Fruit fly (Drosophila melanogaster) whole organism, embryonic: Measurements from ENCODE around the gene CG7519.

ENCODE experiments used
- CG10654 ChIP-seq: fragments of 200-800 bp; sonication (Bioruptor generic); optimal IDR thresholded peaks from 2 replicates; lab custom pipeline; 2016; ENCODE audit warnings: missing biosample characterization, missing genetic modification characterization
- CG10959 ChIP-seq: fragments of 200-800 bp; sonication (Bioruptor generic); IDR thresholded peaks from 2 replicates; pipeline ENCODE4 v1.3.6; 2022; ENCODE audit warnings: missing biosample characterization, missing genetic modification characterization
- CG11085 ChIP-seq: fragments of 200-800 bp; sonication (Bioruptor generic); IDR thresholded peaks from 2 replicates; pipeline ENCODE4 v1.3.6; 2022; ENCODE audit warnings: missing biosample characterization, missing genetic modification characterization
- CG15073 ChIP-seq: fragments of 200-800 bp; sonication (Bioruptor generic); optimal IDR thresholded peaks from 2 replicates; lab custom pipeline; 2016; ENCODE audit warnings: missing biosample characterization, missing genetic modification characterization
- CG16779 ChIP-seq: fragments of 200-800 bp; sonication (Bioruptor generic); IDR thresholded peaks from 2 replicates; pipeline ENCODE4 v1.3.6; 2022; ENCODE audit warnings: missing biosample characterization, missing genetic modification characterization
- CG17802 ChIP-seq: fragments of 200-800 bp; sonication (Bioruptor generic); optimal IDR thresholded peaks from 2 replicates; lab custom pipeline; 2018; ENCODE audit warnings: missing biosample characterization, mild to moderate bottlenecking, missing genetic modification characterization, moderate library complexity
- CG18011 ChIP-seq: fragments of 200-800 bp; sonication (Bioruptor generic); optimal IDR thresholded peaks from 2 replicates; lab custom pipeline; 2017; ENCODE audit warnings: missing biosample characterization, missing genetic modification characterization, mild to moderate bottlenecking, moderate library complexity, missing genotype
- CG2875 ChIP-seq: fragments of 200-800 bp; sonication (Bioruptor generic); optimal IDR thresholded peaks from 2 replicates; lab custom pipeline; 2017; ENCODE audit warnings: missing biosample characterization, mild to moderate bottlenecking, missing genetic modification characterization, missing genetic modification reagents
- CG30403 ChIP-seq: fragments of 200-800 bp; sonication (Bioruptor generic); optimal IDR thresholded peaks from 3 replicates; lab custom pipeline; 2016; ENCODE audit warnings: missing biosample characterization, missing genetic modification characterization
- CG34224 ChIP-seq: fragments of 200-800 bp; sonication (Bioruptor generic); IDR thresholded peaks from 3 replicates; pipeline ENCODE4 v1.3.6; 2022; ENCODE audit warnings: missing biosample characterization, missing genetic modification characterization; ENCODE audit not compliant: partially characterized antibody
- CG3995 ChIP-seq: fragments of 200-800 bp; sonication (Bioruptor generic); optimal IDR thresholded peaks from 3 replicates; lab custom pipeline; 2016; ENCODE audit warnings: missing biosample characterization, missing genetic modification characterization
- CG42726 ChIP-seq: fragments of 200-800 bp; sonication (Bioruptor generic); IDR thresholded peaks from 2 replicates; pipeline ENCODE4 v1.3.6; 2022; ENCODE audit warnings: missing biosample characterization, missing genetic modification characterization; ENCODE audit not compliant: partially characterized antibody
- CG4404 ChIP-seq: fragments of 200-800 bp; sonication (Bioruptor generic); IDR thresholded peaks from 2 replicates; pipeline ENCODE4 v1.3.6; 2022; ENCODE audit warnings: missing biosample characterization, missing genetic modification characterization
- CG4617 ChIP-seq: fragments of 200-800 bp; sonication (Bioruptor generic); optimal IDR thresholded peaks from 3 replicates; lab custom pipeline; 2016; ENCODE audit warnings: missing biosample characterization, missing genetic modification characterization, borderline replicate concordance
- CG4854 ChIP-seq: fragments of 200-800 bp; sonication (Bioruptor generic); optimal IDR thresholded peaks from 2 replicates; lab custom pipeline; 2016; ENCODE audit warnings: missing biosample characterization, missing genetic modification characterization, inconsistent platforms
- CG5245 ChIP-seq: fragments of 200-800 bp; sonication (Bioruptor generic); optimal IDR thresholded peaks from 3 replicates; lab custom pipeline; 2016; ENCODE audit warnings: missing biosample characterization, missing genetic modification characterization
- CG7745 ChIP-seq: fragments of 200-800 bp; sonication (Bioruptor generic); optimal IDR thresholded peaks from 2 replicates; lab custom pipeline; 2018; ENCODE audit warnings: missing biosample characterization, mild to moderate bottlenecking, missing genetic modification characterization, moderate library complexity
- CG8089 ChIP-seq: fragments of 200-800 bp; sonication (Bioruptor generic); optimal IDR thresholded peaks from 3 replicates; lab custom pipeline; 2016; ENCODE audit warnings: missing biosample characterization, missing genetic modification characterization
- CG8388 ChIP-seq: fragments of 200-800 bp; sonication (Bioruptor generic); optimal IDR thresholded peaks from 2 replicates; lab custom pipeline; 2019; ENCODE audit warnings: missing biosample characterization, mild to moderate bottlenecking, missing genetic modification characterization, moderate library complexity
- CTCF ChIP-seq: fragments of 200-800 bp; sonication (Bioruptor generic); optimal IDR thresholded peaks from 2 replicates; lab custom pipeline; 2017; ENCODE audit warnings: missing biosample characterization, mild to moderate bottlenecking, missing genetic modification characterization, moderate library complexity
- Camta ChIP-seq: fragments of 200-800 bp; sonication (Bioruptor generic); optimal IDR thresholded peaks from 2 replicates; lab custom pipeline; 2016; ENCODE audit warnings: missing biosample characterization, missing genetic modification characterization
- CkIIα-i1 ChIP-seq: fragments of 200-800 bp; sonication (Bioruptor generic); IDR thresholded peaks from 2 replicates; pipeline ENCODE4 v1.3.6; 2022; ENCODE audit warnings: missing biosample characterization, missing genetic modification characterization
- Deaf1 ChIP-seq: fragments of 200-800 bp; optimal IDR thresholded peaks from 3 replicates; lab custom pipeline; 2019; ENCODE audit warnings: missing biosample characterization, mild to moderate bottlenecking, missing genetic modification characterization, moderate library complexity
- Hr3 ChIP-seq: fragments of 200-800 bp; sonication (Bioruptor generic); optimal IDR thresholded peaks from 3 replicates; lab custom pipeline; 2016; ENCODE audit warnings: missing biosample characterization, missing genetic modification characterization
- NC2β ChIP-seq: fragments of 200-800 bp; sonication (Bioruptor generic); optimal IDR thresholded peaks from 2 replicates; lab custom pipeline; 2016; ENCODE audit warnings: missing biosample characterization, missing genetic modification characterization
- Oaz ChIP-seq: fragments of 200-800 bp; sonication (Bioruptor generic); IDR thresholded peaks from 2 replicates; pipeline ENCODE4 v1.3.6; 2022; ENCODE audit warnings: missing biosample characterization, missing genetic modification characterization
- Ptx1 ChIP-seq: fragments of 200-800 bp; sonication (Bioruptor generic); IDR thresholded peaks from 2 replicates; pipeline ENCODE4 v1.3.6; 2022; ENCODE audit warnings: missing biosample characterization, missing genetic modification characterization
- Ravus ChIP-seq: fragments of 200-800 bp; sonication (Bioruptor generic); IDR thresholded peaks from 2 replicates; pipeline ENCODE4 v1.3.6; 2022; ENCODE audit warnings: missing biosample characterization, missing genetic modification characterization
- Rfx ChIP-seq: fragments of 200-800 bp; sonication (Bioruptor generic); IDR thresholded peaks from 2 replicates; pipeline ENCODE4 v1.3.6; 2022; ENCODE audit warnings: missing biosample characterization, missing genetic modification characterization
- chinmo ChIP-seq: fragments of 200-800 bp; sonication (Bioruptor generic); IDR thresholded peaks from 4 replicates; pipeline ENCODE4 v1.3.6; 2022; ENCODE audit warnings: missing biosample characterization, missing genetic modification characterization; ENCODE audit not compliant: partially characterized antibody
- chn ChIP-seq: fragments of 200-800 bp; sonication (Bioruptor generic); optimal IDR thresholded peaks from 2 replicates; lab custom pipeline; 2016; ENCODE audit warnings: missing biosample characterization, missing genetic modification characterization
- ci ChIP-seq: fragments of 200-800 bp; sonication (Bioruptor generic); IDR thresholded peaks from 3 replicates; pipeline ENCODE4 v1.3.6; 2022; ENCODE audit warnings: missing biosample characterization, missing genetic modification characterization
- grau ChIP-seq: fragments of 200-800 bp; optimal IDR thresholded peaks from 3 replicates; lab custom pipeline; 2019; ENCODE audit warnings: missing biosample characterization, mild to moderate bottlenecking, missing genetic modification characterization, moderate library complexity
- gsb-n ChIP-seq: fragments of 200-800 bp; sonication (Bioruptor generic); optimal IDR thresholded peaks from 3 replicates; lab custom pipeline; 2018; ENCODE audit warnings: missing biosample characterization, mild to moderate bottlenecking, missing genetic modification characterization
- ham ChIP-seq: fragments of 200-800 bp; sonication (Bioruptor generic); IDR thresholded peaks from 2 replicates; pipeline ENCODE4 v1.3.6; 2022; ENCODE audit warnings: missing biosample characterization, missing genetic modification characterization
- her ChIP-seq: fragments of 200-800 bp; sonication (Bioruptor generic); optimal IDR thresholded peaks from 2 replicates; lab custom pipeline; 2016; ENCODE audit warnings: missing biosample characterization, missing genetic modification characterization
- ind ChIP-seq: fragments of 200-800 bp; sonication (Bioruptor generic); optimal IDR thresholded peaks from 3 replicates; lab custom pipeline; 2016; ENCODE audit warnings: missing biosample characterization, missing genetic modification characterization
- jing ChIP-seq: fragments of 200-800 bp; sonication (Bioruptor generic); optimal IDR thresholded peaks from 2 replicates; lab custom pipeline; 2018; ENCODE audit warnings: missing biosample characterization, mild to moderate bottlenecking, missing genetic modification characterization
- odd ChIP-seq: fragments of 200-800 bp; sonication (Bioruptor generic); optimal IDR thresholded peaks from 2 replicates; lab custom pipeline; 2017; ENCODE audit warnings: missing biosample characterization, mild to moderate bottlenecking, missing genetic modification characterization
- org-1 ChIP-seq: fragments of 200-800 bp; sonication (Bioruptor generic); optimal IDR thresholded peaks from 2 replicates; lab custom pipeline; 2017; ENCODE audit warnings: missing biosample characterization, missing genetic modification characterization
- p53 ChIP-seq: fragments of 200-800 bp; sonication (Bioruptor generic); optimal IDR thresholded peaks from 2 replicates; lab custom pipeline; 2016; ENCODE audit warnings: missing biosample characterization, missing genetic modification characterization
- pfk ChIP-seq: fragments of 200-800 bp; sonication (Bioruptor generic); optimal IDR thresholded peaks from 2 replicates; lab custom pipeline; 2018; ENCODE audit warnings: missing biosample characterization, mild to moderate bottlenecking, missing genetic modification characterization, moderate library complexity
- phol ChIP-seq: fragments of 200-800 bp; sonication (Bioruptor generic); optimal IDR thresholded peaks from 3 replicates; lab custom pipeline; 2018; ENCODE audit warnings: missing biosample characterization, mild to moderate bottlenecking, missing genetic modification characterization, moderate library complexity
- run ChIP-seq: fragments of 200-800 bp; sonication (Bioruptor generic); optimal IDR thresholded peaks from 3 replicates; lab custom pipeline; 2018; ENCODE audit warnings: missing biosample characterization, mild to moderate bottlenecking, missing genetic modification characterization
- sc ChIP-seq, 3 experiments: fragments of >200 bp in 2 of 3; fragments of 200-800 bp in 1 of 3; sonication (Bioruptor generic) in 1 of 3; optimal IDR thresholded peaks; 2 replicates in 2 of 3; 3 replicates in 1 of 3; lab custom pipeline; 2017; ENCODE audit warnings: mild to moderate bottlenecking in 1 of 3, missing biosample characterization in 1 of 3, missing genetic modification characterization in 1 of 3, missing genetic modification reagents in 1 of 3
- schlank ChIP-seq: fragments of 200-800 bp; sonication (Bioruptor generic); optimal IDR thresholded peaks from 2 replicates; lab custom pipeline; 2018; ENCODE audit warnings: missing biosample characterization, mild to moderate bottlenecking, missing genetic modification characterization
- seq ChIP-seq: fragments of 200-800 bp; sonication (Bioruptor generic); IDR thresholded peaks from 2 replicates; pipeline ENCODE4 v1.3.6; 2022; ENCODE audit warnings: missing biosample characterization, missing genetic modification characterization
- sisA ChIP-seq: fragments of 200-800 bp; sonication (Bioruptor generic); IDR thresholded peaks from 2 replicates; pipeline ENCODE4 v1.3.6; 2022; ENCODE audit warnings: missing biosample characterization, missing genetic modification characterization
- tio ChIP-seq: fragments of 200-800 bp; sonication (Bioruptor generic); optimal IDR thresholded peaks from 2 replicates; lab custom pipeline; 2017; ENCODE audit warnings: missing biosample characterization, missing genetic modification characterization, inconsistent platforms
- wor ChIP-seq: fragments of 200-800 bp; sonication (Bioruptor generic); IDR thresholded peaks from 2 replicates; pipeline ENCODE4 v1.3.6; 2022; ENCODE audit warnings: missing biosample characterization, missing genetic modification characterization
- zen ChIP-seq: fragments of 200-800 bp; sonication (Bioruptor generic); optimal IDR thresholded peaks from 3 replicates; lab custom pipeline; 2018; ENCODE audit warnings: missing biosample characterization, mild to moderate bottlenecking, missing genetic modification characterization, moderate library complexity
- zfh1 ChIP-seq: fragments of 200-800 bp; sonication (Bioruptor generic); IDR thresholded peaks from 3 replicates; pipeline ENCODE4 v1.3.6; 2022; ENCODE audit warnings: missing biosample characterization, missing genetic modification characterization

The CG7519 gene

dm6 chr3L:21445704-21446103 lies 47.2 kb upstream of the CG7519 start, which contains the start of gene Syx7 (continued):
- no peak for TF ChIP-seq CG15073 (GFP tag; lab: Kevin White, UChicago)
- TF ChIP-seq CG7745 (tag; lab: Kevin White, UChicago) = no peak
- 0 out of 4 replicates have a peak, but pooled peaks have one; percentile 12 for TF ChIP-seq chinmo (GFP tag; lab: Robert Waterston, UW)
- no peak for TF ChIP-seq schlank (tag; lab: Kevin White, UChicago)
- no peak for TF ChIP-seq sc (optimal IDR thresholded peaks at IDR 0.05; lab: Kevin White, UChicago)
- no peak for TF ChIP-seq sc (GFP tag; optimal IDR thresholded peaks at IDR 0.05; lab: Kevin White, UChicago)
- TF ChIP-seq gsb-n (tag; lab: Kevin White, UChicago) = peak; percentile 5
- no peak for TF ChIP-seq tio (GFP tag; lab: Kevin White, UChicago)
- no peak for TF ChIP-seq jing (GFP tag; lab: Kevin White, UChicago)
- peak; percentile 59; the same call in 1 of the 2 replicates for TF ChIP-seq CG42726
- no peak for TF ChIP-seq odd
- TF ChIP-seq CG3995 = peak; percentile 43
- TF ChIP-seq CG4617 (GFP tag; lab: Kevin White, UChicago) = peak; percentile 96
- no peak for TF ChIP-seq sisA (GFP tag; lab: Robert Waterston, UW)
- TF ChIP-seq CkIIα-i1 (GFP tag; lab: Robert Waterston, UW) = no peak
- TF ChIP-seq ci (GFP tag; lab: Robert Waterston, UW) = no peak
- TF ChIP-seq CG11085 (GFP tag; lab: Robert Waterston, UW) = no peak
- TF ChIP-seq CG8089 = no peak
- TF ChIP-seq phol = peak; percentile 35
- TF ChIP-seq Rfx (GFP tag; lab: Robert Waterston, UW) = peak; percentile 52
- TF ChIP-seq CG5245 = no peak
- no peak for TF ChIP-seq CG10654 (GFP tag; lab: Kevin White, UChicago)
- no peak for TF ChIP-seq run (tag; lab: Kevin White, UChicago)
- TF ChIP-seq zfh1 (GFP tag; lab: Robert Waterston, UW) = no peak
- TF ChIP-seq Ravus (GFP tag; lab: Robert Waterston, UW) = no peak
- no peak for TF ChIP-seq CTCF
- peak; percentile 3 for TF ChIP-seq zen (tag; lab: Kevin White, UChicago)
- no peak for TF ChIP-seq CG16779 (GFP tag; lab: Robert Waterston, UW)
- no peak for TF ChIP-seq CG4404 (GFP tag; lab: Robert Waterston, UW)
- no peak for TF ChIP-seq seq (GFP tag; lab: Robert Waterston, UW)
- TF ChIP-seq CG10959 (GFP tag; lab: Robert Waterston, UW) = no peak
- TF ChIP-seq chn (GFP tag; lab: Kevin White, UChicago) = peak; percentile 2
- no peak for TF ChIP-seq ind (GFP tag; lab: Kevin White, UChicago)
- peak; percentile 62; the same call in 2 of the 3 replicates for TF ChIP-seq CG34224
- no peak for TF ChIP-seq Deaf1 (tag; lab: Kevin White, UChicago)
- TF ChIP-seq ham = no peak
- peak; percentile 60 for TF ChIP-seq her (GFP tag; lab: Kevin White, UChicago)
- no peak for TF ChIP-seq CG17802
- TF ChIP-seq grau (tag; lab: Kevin White, UChicago) = no peak
- no peak for TF ChIP-seq CG8388 (GFP tag; lab: Kevin White, UChicago)
- no peak for TF ChIP-seq Camta (GFP tag; lab: Kevin White, UChicago)
- no peak for TF ChIP-seq Ptx1
- TF ChIP-seq NC2β (GFP tag; lab: Kevin White, UChicago) = peak; percentile 48
- TF ChIP-seq p53 (GFP tag; lab: Kevin White, UChicago) = no peak
- TF ChIP-seq pfk (GFP tag; lab: Kevin White, UChicago) = no peak
- TF ChIP-seq CG4854 (GFP tag; lab: Kevin White, UChicago) = peak; percentile 15
- TF ChIP-seq CG30403 (GFP tag; lab: Kevin White, UChicago) = peak; percentile 33
- TF ChIP-seq wor (GFP tag; lab: Robert Waterston, UW) = no peak
- TF ChIP-seq Hr3 = no peak
- no peak for TF ChIP-seq org-1
- no peak for TF ChIP-seq CG2875 (GFP tag; lab: Kevin White, UChicago)
- TF ChIP-seq CG18011 (GFP tag; lab: Kevin White, UChicago) = no peak
- TF ChIP-seq Oaz (GFP tag; lab: Robert Waterston, UW) = no peak
